Fruit fly (Drosophila melanogaster) whole organism, larva: ENCODE results near the gene CG32228.

Experiments used
- noc ChIP-seq: fragments of 200-800 bp; sonication (Bioruptor generic); optimal IDR thresholded peaks from 3 replicates; lab custom pipeline; 2019; ENCODE audit warnings: missing biosample characterization, mild to moderate bottlenecking, missing genetic modification characterization, moderate library complexity

The CG32228 gene

dm6 chr3L:20265514-20265913, at the start of gene CG32228:
Gene CG32228 (plus strand): TSS chr3L:20265814.
- TF ChIP-seq noc (tag; lab: Kevin White, UChicago), result no peak

dm6 chr3L:20220374-20220773, 45.2 kb upstream of the CG32228 start, which contains the start of gene CG6933:
Gene CG6933 (minus strand): TSS chr3L:20220420.
- TF ChIP-seq noc (tag; lab: Kevin White, UChicago), result no peak

dm6 chr3L:20220918-20221317, 44.7 kb upstream of the CG32228 start:
- TF ChIP-seq noc (tag; lab: Kevin White, UChicago), result no peak

- TF ChIP-seq noc (tag; lab: Kevin White, UChicago), result peak; percentile 82
Observed at dm6 chr3L:20221412-20221864, 44.2 kb upstream of the CG32228 start, which contains the start of gene CG17145. Gene CG17145 (plus strand): TSS chr3L:20221814.

- no peak for TF ChIP-seq noc (tag; lab: Kevin White, UChicago)
Observed at dm6 chr3L:20222617-20223016, 43.0 kb upstream of the CG32228 start.

dm6 chr3L:20223398-20223951, 42.1 kb upstream of the CG32228 start, which contains the start of gene CG17147:
Gene CG17147 (plus strand): TSS chr3L:20223932.
- peak; percentile 97 for TF ChIP-seq noc (tag; lab: Kevin White, UChicago)

dm6 chr3L:20226153-20226552, 39.5 kb upstream of the CG32228 start:
- no peak for TF ChIP-seq noc (tag; lab: Kevin White, UChicago)

dm6 chr3L:20230178-20230775, 35.3 kb upstream of the CG32228 start:
- no peak for TF ChIP-seq noc (tag; lab: Kevin White, UChicago)

- no peak for TF ChIP-seq noc (tag; lab: Kevin White, UChicago)
Observed at dm6 chr3L:20231369-20231768, 34.2 kb upstream of the CG32228 start, which contains the start of gene CG13813. Gene CG13813 (plus strand): TSS chr3L:20231669.

dm6 chr3L:20237167-20237566, 28.4 kb upstream of the CG32228 start:
- TF ChIP-seq noc (tag; lab: Kevin White, UChicago), result no peak

- no peak for TF ChIP-seq noc (tag; lab: Kevin White, UChicago)
Observed at dm6 chr3L:20240753-20241152, 24.9 kb upstream of the CG32228 start, which contains the start of gene Clc. Gene Clc (plus strand): TSS chr3L:20241053.

dm6 chr3L:20241163-20241970, 24.2 kb upstream of the CG32228 start, which contains the start of the genes CG6951 and CG17233:
Gene CG6951 (plus strand): TSS chr3L:20241267.
Gene CG17233 (minus strand): TSS chr3L:20241903.
- TF ChIP-seq noc (tag; lab: Kevin White, UChicago), result peak; percentile 4

- TF ChIP-seq noc (tag; lab: Kevin White, UChicago), result peak; percentile 48
Observed at dm6 chr3L:20241987-20242982, 23.3 kb upstream of the CG32228 start.

- peak; percentile 94 for TF ChIP-seq noc (tag; lab: Kevin White, UChicago)
Observed at dm6 chr3L:20247513-20248173, 18.0 kb upstream of the CG32228 start, which contains the start of gene rdgC. Gene rdgC (plus strand): TSS chr3L:20248080.
